Worm (Caenorhabditis elegans) whole organism, young adult: Measurements from ENCODE around the gene nsun-1.
A peak's percentile ranks its signal among the peaks of the same experiment; 100 is the strongest.

Experiments used
- B0336.3 ChIP-seq: fragments of 200-800 bp; sonication (Bioruptor generic); IDR thresholded peaks from 2 replicates; pipeline ENCODE4 v1.3.6; 2022; ENCODE audit warnings: missing genetic modification characterization, missing compliant biosample characterization
- C06A6.2 ChIP-seq: fragments of 200-800 bp; sonication (Bioruptor generic); conservative IDR thresholded peaks from 2 replicates; pipeline ENCODE4 v1.3.6; 2022; ENCODE audit warnings: missing genetic modification characterization, missing compliant biosample characterization
- D2030.7 ChIP-seq: fragments of 200-800 bp; sonication (Bioruptor generic); IDR thresholded peaks from 2 replicates; pipeline ENCODE4 v1.3.6; 2022; ENCODE audit warnings: missing genetic modification reagents, missing genetic modification characterization, missing compliant biosample characterization
- F23B12.7 ChIP-seq: sonication (generic microtip); optimal IDR thresholded peaks from 2 replicates; lab custom pipeline; 2017; ENCODE audit warnings: missing genetic modification characterization, mild to moderate bottlenecking, missing compliant biosample characterization, antibody characterized with exemption, moderate library complexity; ENCODE audit not compliant: insufficient read depth
- F39B2.1 ChIP-seq: fragments of 200-800 bp; sonication (Bioruptor generic); IDR thresholded peaks from 2 replicates; pipeline ENCODE4 v1.3.6; 2022; ENCODE audit warnings: missing genetic modification reagents, missing genetic modification characterization, missing compliant biosample characterization
- F55B11.4 ChIP-seq: sonication (generic microtip); optimal IDR thresholded peaks from 2 replicates; lab custom pipeline; 2016; ENCODE audit warnings: missing compliant biosample characterization, missing genetic modification characterization, borderline replicate concordance; ENCODE audit not compliant: insufficient read depth
- F57C9.4 ChIP-seq: sonication (generic microtip); optimal IDR thresholded peaks from 2 replicates; lab custom pipeline; 2017; ENCODE audit warnings: mild to moderate bottlenecking, missing genetic modification characterization, missing compliant biosample characterization
- T26A5.8 ChIP-seq: sonication (generic microtip); optimal IDR thresholded peaks from 2 replicates; lab custom pipeline; 2016; ENCODE audit warnings: missing genetic modification characterization, missing compliant biosample characterization
- Y53G8AR.9 ChIP-seq: fragments of 200-800 bp; sonication (Bioruptor generic); conservative IDR thresholded peaks from 2 replicates; pipeline ENCODE4 v1.3.6; 2022; ENCODE audit warnings: missing genetic modification reagents, missing genetic modification characterization, missing compliant biosample characterization
- Y67H2A.10 ChIP-seq: fragments of 200-800 bp; sonication (Bioruptor generic); conservative IDR thresholded peaks from 2 replicates; pipeline ENCODE4 v1.3.6; 2022; ENCODE audit warnings: missing genetic modification reagents, missing genetic modification characterization, missing compliant biosample characterization
- Y79H2A.3 ChIP-seq: fragments of 200-800 bp; sonication (Bioruptor generic); conservative IDR thresholded peaks from 2 replicates; pipeline ENCODE4 v1.3.6; 2022; ENCODE audit warnings: missing genetic modification reagents, missing genetic modification characterization, missing compliant biosample characterization
- ZK185.1 ChIP-seq: sonication (generic microtip); optimal IDR thresholded peaks from 2 replicates; lab custom pipeline; 2016; ENCODE audit warnings: mild to moderate bottlenecking, missing genetic modification characterization, missing compliant biosample characterization; ENCODE audit not compliant: poor library complexity, severe bottlenecking
- ama-1 ChIP-seq, 3 experiments: fragments of 150-350 bp in 1 of 3; sonication (generic microtip) in 2 of 3; optimal IDR thresholded peaks; 2 replicates each; lab custom pipeline; 2014 to 2018; ENCODE audit warnings: missing biosample characterization in 2 of 3, missing genetic modification characterization in 2 of 3, missing genetic modification reagents in 2 of 3
- aptf-2 ChIP-seq: fragments of 200-800 bp; sonication (Bioruptor generic); conservative IDR thresholded peaks from 2 replicates; pipeline ENCODE4 v1.3.6; 2022; ENCODE audit warnings: missing genetic modification reagents, missing genetic modification characterization, missing compliant biosample characterization
- aptf-3 ChIP-seq: fragments of 200-800 bp; sonication (Bioruptor generic); IDR thresholded peaks from 2 replicates; pipeline ENCODE4 v1.3.6; 2022; ENCODE audit warnings: missing genetic modification characterization, missing compliant biosample characterization
- athp-1 ChIP-seq: sonication (generic microtip); optimal IDR thresholded peaks from 2 replicates; lab custom pipeline; 2017; ENCODE audit warnings: mild to moderate bottlenecking, missing genetic modification characterization, missing compliant biosample characterization
- attf-5 ChIP-seq: fragments of 200-800 bp; sonication (Bioruptor generic); optimal IDR thresholded peaks from 2 replicates; lab custom pipeline; 2018; ENCODE audit warnings: mild to moderate bottlenecking, missing genetic modification characterization, missing compliant biosample characterization
- ceh-27 ChIP-seq: fragments of 200-800 bp; sonication (Bioruptor generic); optimal IDR thresholded peaks from 2 replicates; lab custom pipeline; 2018; ENCODE audit warnings: mild to moderate bottlenecking, missing genetic modification characterization, moderate library complexity, missing compliant biosample characterization
- ceh-91 ChIP-seq: fragments of 200-800 bp; sonication (Bioruptor generic); IDR thresholded peaks from 2 replicates; pipeline ENCODE4 v1.3.6; 2022; ENCODE audit warnings: missing genetic modification reagents, missing genetic modification characterization, missing compliant biosample characterization
- chd-7 ChIP-seq: sonication (generic microtip); optimal IDR thresholded peaks from 2 replicates; lab custom pipeline; 2016; ENCODE audit warnings: mild to moderate bottlenecking, missing genetic modification characterization, moderate library complexity, missing compliant biosample characterization
- dox-1 ChIP-seq: fragments of 200-800 bp; sonication (Bioruptor generic); IDR thresholded peaks from 2 replicates; pipeline ENCODE4 v1.3.6; 2022; ENCODE audit warnings: missing genetic modification reagents, missing genetic modification characterization, missing compliant biosample characterization
- dpff-1 ChIP-seq: sonication (generic microtip); optimal IDR thresholded peaks from 2 replicates; lab custom pipeline; 2017; ENCODE audit warnings: mild to moderate bottlenecking, missing genetic modification characterization, missing compliant biosample characterization
- hlh-26 ChIP-seq: fragments of 200-800 bp; sonication (Bioruptor generic); conservative IDR thresholded peaks from 2 replicates; pipeline ENCODE4 v1.3.6; 2022; ENCODE audit warnings: missing genetic modification reagents, missing genetic modification characterization, missing compliant biosample characterization
- hmg-1.2 ChIP-seq: fragments of 200-800 bp; sonication (Bioruptor generic); IDR thresholded peaks from 2 replicates; pipeline ENCODE4 v1.3.6; 2022; ENCODE audit warnings: missing genetic modification reagents, missing genetic modification characterization, missing compliant biosample characterization
- lin-26 ChIP-seq: fragments of 200-800 bp; sonication (Bioruptor generic); IDR thresholded peaks from 2 replicates; pipeline ENCODE4 v1.3.6; 2022; ENCODE audit warnings: missing genetic modification reagents, missing genetic modification characterization, missing compliant biosample characterization
- lsl-1 ChIP-seq: fragments of 200-800 bp; sonication (Bioruptor generic); optimal IDR thresholded peaks from 2 replicates; lab custom pipeline; 2018; ENCODE audit warnings: mild to moderate bottlenecking, missing genetic modification characterization, moderate library complexity, missing compliant biosample characterization
- mcd-1 ChIP-seq: fragments of 200-800 bp; sonication (Bioruptor generic); IDR thresholded peaks from 2 replicates; pipeline ENCODE4 v1.3.6; 2022; ENCODE audit warnings: missing genetic modification reagents, missing genetic modification characterization, missing compliant biosample characterization
- nfyb-1 ChIP-seq: fragments of 200-800 bp; sonication (Bioruptor generic); IDR thresholded peaks from 2 replicates; pipeline ENCODE4 v1.3.6; 2022; ENCODE audit warnings: missing genetic modification reagents, missing genetic modification characterization, missing compliant biosample characterization
- nhr-80 ChIP-seq: sonication (generic microtip); optimal IDR thresholded peaks from 2 replicates; lab custom pipeline; 2016; ENCODE audit warnings: missing genetic modification characterization, missing compliant biosample characterization
- rec-8 ChIP-seq, 2 experiments: sonication (generic microtip); optimal IDR thresholded peaks; 2 replicates each; lab custom pipeline; 2016; ENCODE audit warnings: mild to moderate bottlenecking in 2 of 2, missing genetic modification characterization in 2 of 2, missing genetic modification reagents in 2 of 2, missing genotype in 2 of 2, missing biosample characterization in 1 of 2, missing compliant biosample characterization in 1 of 2, moderate library complexity in 1 of 2
- rpc-1 ChIP-seq, 2 experiments: fragments of 150-350 bp in 1 of 2; sonication (generic microtip) in 1 of 2; optimal IDR thresholded peaks; 2 replicates each; lab custom pipeline; 2014 to 2018; ENCODE audit warnings: missing biosample characterization in 1 of 2, missing genetic modification characterization in 1 of 2, missing genetic modification reagents in 1 of 2, missing genotype in 1 of 2
- snpc-1.3 ChIP-seq: sonication (generic microtip); optimal IDR thresholded peaks from 2 replicates; lab custom pipeline; 2017; ENCODE audit warnings: missing genetic modification characterization, mild to moderate bottlenecking, missing compliant biosample characterization, antibody characterized with exemption, moderate library complexity, missing genotype, missing genetic modification reagents; ENCODE audit not compliant: insufficient read depth
- somi-1 ChIP-seq: fragments of 200-800 bp; sonication (Bioruptor generic); optimal IDR thresholded peaks from 2 replicates; lab custom pipeline; 2018; ENCODE audit warnings: mild to moderate bottlenecking, missing genetic modification characterization, missing compliant biosample characterization
- sptf-2 ChIP-seq: fragments of 200-800 bp; sonication (Bioruptor generic); optimal IDR thresholded peaks from 2 replicates; lab custom pipeline; 2018; ENCODE audit warnings: mild to moderate bottlenecking, missing genetic modification characterization, missing compliant biosample characterization
- tbx-9 ChIP-seq: sonication (generic microtip); optimal IDR thresholded peaks from 2 replicates; lab custom pipeline; 2016; ENCODE audit warnings: borderline replicate concordance, missing genetic modification characterization, inconsistent platforms, missing compliant biosample characterization
- unc-62 ChIP-seq: fragments of 150-350 bp; optimal IDR thresholded peaks from 2 replicates; lab custom pipeline; 2014; ENCODE audit warnings: missing biosample characterization, missing genetic modification reagents, missing genetic modification characterization
- zfh-2 ChIP-seq: fragments of 200-800 bp; sonication (Bioruptor generic); conservative IDR thresholded peaks from 2 replicates; pipeline ENCODE4 v1.3.6; 2022; ENCODE audit warnings: missing genetic modification reagents, missing genetic modification characterization, missing compliant biosample characterization
- ztf-18 ChIP-seq: sonication (generic microtip); optimal IDR thresholded peaks from 2 replicates; lab custom pipeline; 2016; ENCODE audit warnings: missing genotype, mild to moderate bottlenecking, missing genetic modification characterization, missing compliant biosample characterization
- ztf-22 ChIP-seq: fragments of 200-800 bp; sonication (Bioruptor generic); optimal IDR thresholded peaks from 2 replicates; lab custom pipeline; 2018; ENCODE audit warnings: mild to moderate bottlenecking, missing genetic modification characterization, moderate library complexity, missing compliant biosample characterization
- ztf-26 ChIP-seq: sonication (generic microtip); optimal IDR thresholded peaks from 2 replicates; lab custom pipeline; 2017; ENCODE audit warnings: missing genetic modification characterization, missing compliant biosample characterization
- ztf-28 ChIP-seq: fragments of 200-800 bp; sonication (Bioruptor generic); IDR thresholded peaks from 2 replicates; pipeline ENCODE4 v1.3.6; 2022; ENCODE audit warnings: missing genetic modification reagents, missing genetic modification characterization, missing compliant biosample characterization

The nsun-1 gene

ce11 chrII:475890-476420, at the start of gene nsun-1:
TSS of gene nsun-1 (minus strand) at chrII:475940.
- TF ChIP-seq rec-8 (tag; optimal IDR thresholded peaks at IDR 0.05; lab: Kevin White, UChicago) = no peak
- TF ChIP-seq dpff-1 (tag; lab: Kevin White, UChicago) = no peak
- no peak for TF ChIP-seq sptf-2 (GFP tag; lab: Kevin White, UChicago)
- TF ChIP-seq somi-1 (GFP tag; lab: Kevin White, UChicago) = no peak
- TF ChIP-seq ztf-22 (GFP tag; lab: Kevin White, UChicago) = no peak
- no peak for TF ChIP-seq F39B2.1 (GFP tag; lab: Robert Waterston, UW)
- no peak for TF ChIP-seq F55B11.4 (tag; lab: Kevin White, UChicago)
- peak; percentile 63 for TF ChIP-seq ceh-27 (GFP tag; lab: Kevin White, UChicago)
- no peak for TF ChIP-seq unc-62
- TF ChIP-seq mcd-1 (GFP tag; lab: Robert Waterston, UW) = peak; percentile 91
- TF ChIP-seq Y67H2A.10 = no peak
- peak; percentile 16 for TF ChIP-seq athp-1 (tag; lab: Kevin White, UChicago)
- no peak for TF ChIP-seq ztf-28
- no peak for TF ChIP-seq Y79H2A.3 (GFP tag; lab: Robert Waterston, UW)
- peak; percentile 52 for TF ChIP-seq ztf-18 (tag; lab: Kevin White, UChicago)
- peak; percentile 67 for TF ChIP-seq zfh-2 (GFP tag; lab: Robert Waterston, UW)
- no peak for TF ChIP-seq T26A5.8 (tag; lab: Kevin White, UChicago)
- no peak for TF ChIP-seq attf-5 (GFP tag; lab: Kevin White, UChicago)
- peak; percentile 44; the same call in 1 of the 2 replicates for TF ChIP-seq hmg-1.2 (GFP tag; lab: Robert Waterston, UW)
- TF ChIP-seq ztf-26 (tag; lab: Kevin White, UChicago) = no peak
- peak; percentile 36 for TF ChIP-seq lsl-1
- no peak for TF ChIP-seq lin-26 (GFP tag; lab: Robert Waterston, UW)
- no peak for TF ChIP-seq tbx-9
- TF ChIP-seq nhr-80 (tag; lab: Kevin White, UChicago) = peak; percentile 39
- TF ChIP-seq rpc-1 (optimal IDR thresholded peaks at IDR 0.05; lab: Kevin White, UChicago) = no peak
- TF ChIP-seq rpc-1 (tag; optimal IDR thresholded peaks at IDR 0.05; lab: Kevin White, UChicago) = no peak
- peak; percentile 35; the same call in 1 of the 2 replicates for TF ChIP-seq nfyb-1 (GFP tag; lab: Robert Waterston, UW)
- no peak for TF ChIP-seq B0336.3 (GFP tag; lab: Robert Waterston, UW)
- TF ChIP-seq ZK185.1 = no peak
- no peak for TF ChIP-seq aptf-2 (GFP tag; lab: Robert Waterston, UW)
- TF ChIP-seq chd-7 (tag; lab: Kevin White, UChicago) = no peak
- TF ChIP-seq D2030.7 = peak; percentile 51; the same call in 1 of the 2 replicates
- no peak for TF ChIP-seq C06A6.2 (GFP tag; lab: Robert Waterston, UW)
- TF ChIP-seq ceh-91 = peak; percentile 48; the same call in 1 of the 2 replicates
- peak; percentile 83 for TF ChIP-seq dox-1 (GFP tag; lab: Robert Waterston, UW)
- no peak for TF ChIP-seq ama-1 (optimal IDR thresholded peaks at IDR 0.05; lab: Kevin White, UChicago)
- no peak for TF ChIP-seq ama-1 (GFP tag; optimal IDR thresholded peaks at IDR 0.05; lab: Kevin White, UChicago)
- TF ChIP-seq F23B12.7 = no peak
- TF ChIP-seq Y53G8AR.9 (GFP tag; lab: Robert Waterston, UW) = no peak
- no peak for TF ChIP-seq hlh-26 (GFP tag; lab: Robert Waterston, UW)
- TF ChIP-seq aptf-3 (GFP tag; lab: Robert Waterston, UW) = no peak
- no peak for TF ChIP-seq snpc-1.3 (tag; lab: Kevin White, UChicago)
- no peak for TF ChIP-seq F57C9.4 (tag; lab: Kevin White, UChicago)
